Worm (Caenorhabditis elegans) whole organism, early embryonic: Measurements from ENCODE around the gene atg-13.
A peak's percentile ranks its signal among the peaks of the same experiment; 100 is the strongest.

ENCODE experiments used
- B0310.2 ChIP-seq: sonication (generic microtip); optimal IDR thresholded peaks from 2 replicates; lab custom pipeline; 2016; ENCODE audit warnings: mild to moderate bottlenecking, missing genetic modification characterization, missing compliant biosample characterization
- F13C5.2 ChIP-seq: sonication (generic microtip); optimal IDR thresholded peaks from 2 replicates; lab custom pipeline; 2017; ENCODE audit warnings: mild to moderate bottlenecking, missing genetic modification characterization, inconsistent platforms, missing compliant biosample characterization
- aly-1 ChIP-seq: sonication (generic microtip); optimal IDR thresholded peaks from 2 replicates; lab custom pipeline; 2016; ENCODE audit warnings: missing genetic modification characterization, missing compliant biosample characterization
- ama-1 ChIP-seq: fragments of 150-350 bp; optimal IDR thresholded peaks from 2 replicates; lab custom pipeline; 2014
- ceh-13 ChIP-seq: fragments of 200-800 bp; sonication (Bioruptor generic); optimal IDR thresholded peaks from 2 replicates; lab custom pipeline; 2018; ENCODE audit warnings: mild to moderate bottlenecking, missing genetic modification characterization, missing compliant biosample characterization
- ceh-36 ChIP-seq: sonication (generic microtip); optimal IDR thresholded peaks from 2 replicates; lab custom pipeline; 2016; ENCODE audit warnings: missing genetic modification characterization, inconsistent platforms, missing compliant biosample characterization
- ets-7 ChIP-seq: sonication (generic microtip); optimal IDR thresholded peaks from 2 replicates; lab custom pipeline; 2016; ENCODE audit warnings: missing genotype, missing genetic modification characterization, missing compliant biosample characterization
- flt-1 ChIP-seq: fragments of 200-800 bp; sonication (Bioruptor generic); IDR thresholded peaks from 2 replicates; pipeline ENCODE4 v1.3.6; 2022; ENCODE audit warnings: missing genetic modification characterization, missing compliant biosample characterization
- hmbx-1 ChIP-seq: sonication (generic microtip); optimal IDR thresholded peaks from 2 replicates; lab custom pipeline; 2016; ENCODE audit warnings: mild to moderate bottlenecking, missing genetic modification characterization, missing compliant biosample characterization
- hmg-4 ChIP-seq: fragments of 200-800 bp; sonication (Bioruptor generic); optimal IDR thresholded peaks from 2 replicates; lab custom pipeline; 2018; ENCODE audit warnings: mild to moderate bottlenecking, missing genetic modification characterization, missing compliant biosample characterization
- hnd-1 ChIP-seq: sonication (generic microtip); optimal IDR thresholded peaks from 2 replicates; lab custom pipeline; 2016; ENCODE audit warnings: missing genetic modification characterization, missing compliant biosample characterization
- pes-1 ChIP-seq: fragments of 200-800 bp; sonication (Bioruptor generic); IDR thresholded peaks from 2 replicates; pipeline ENCODE4 v1.3.6; 2022; ENCODE audit warnings: missing genetic modification reagents, missing genetic modification characterization, missing compliant biosample characterization
- scrt-1 ChIP-seq: fragments of 200-800 bp; sonication (Bioruptor generic); IDR thresholded peaks from 2 replicates; pipeline ENCODE4 v1.3.6; 2022; ENCODE audit warnings: missing genetic modification characterization, missing compliant biosample characterization
- sea-1 ChIP-seq: fragments of 200-800 bp; sonication (Bioruptor generic); conservative IDR thresholded peaks from 2 replicates; pipeline ENCODE4 v1.3.6; 2022; ENCODE audit warnings: missing genetic modification characterization, missing compliant biosample characterization
- tbx-11 ChIP-seq: fragments of 200-800 bp; sonication (Bioruptor generic); IDR thresholded peaks from 2 replicates; pipeline ENCODE4 v1.3.6; 2022; ENCODE audit warnings: missing genetic modification characterization, missing compliant biosample characterization
- tbx-37 ChIP-seq: fragments of 200-800 bp; sonication (Bioruptor generic); conservative IDR thresholded peaks from 2 replicates; pipeline ENCODE4 v1.3.6; 2022; ENCODE audit warnings: missing genetic modification reagents, missing genetic modification characterization, missing compliant biosample characterization
- tra-4 ChIP-seq: sonication (generic microtip); optimal IDR thresholded peaks from 2 replicates; lab custom pipeline; 2017; ENCODE audit warnings: missing genetic modification characterization, missing compliant biosample characterization

The atg-13 gene

DNA sequence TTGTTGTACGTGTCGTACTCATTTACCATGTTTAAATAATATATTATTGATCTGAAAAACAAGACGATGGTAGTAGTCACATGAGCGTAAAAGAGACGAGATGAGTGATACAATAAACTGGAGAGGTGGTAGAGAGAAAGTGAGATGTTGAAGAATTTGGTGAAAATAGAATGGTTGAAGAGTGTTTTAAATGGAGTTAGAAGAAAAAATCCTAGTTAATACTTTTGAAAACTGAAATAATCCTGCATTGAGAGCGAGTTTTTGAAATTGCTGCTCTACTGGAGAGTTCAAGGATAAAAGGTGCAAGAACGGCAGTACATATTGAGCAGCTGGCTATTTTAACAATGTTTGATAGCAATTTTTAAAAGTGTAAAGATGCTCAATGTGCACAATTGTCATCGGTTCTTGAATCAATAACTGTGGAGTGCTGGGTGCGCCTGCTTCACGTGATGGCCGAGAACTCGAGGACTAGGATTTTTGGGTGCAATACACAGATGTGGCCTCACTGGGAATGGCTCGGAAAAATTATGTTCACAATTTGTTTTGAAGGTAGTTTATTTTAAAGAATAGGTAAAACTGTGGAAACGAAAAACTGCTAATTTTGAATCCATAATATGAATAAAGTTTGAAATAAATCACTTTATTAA lies at the start of gene atg-13:
Gene atg-13 (minus strand): TSS at position 51 of the 647 bp plus-strand sequence.
- TF ChIP-seq tra-4 (tag; lab: Kevin White, UChicago): no peak
- no peak for TF ChIP-seq F13C5.2 (tag; lab: Kevin White, UChicago)
- TF ChIP-seq ama-1 (lab: Kevin White, UChicago): no peak
- no peak for TF ChIP-seq sea-1 (GFP tag; lab: Robert Waterston, UW)
- no peak for TF ChIP-seq pes-1

DNA sequence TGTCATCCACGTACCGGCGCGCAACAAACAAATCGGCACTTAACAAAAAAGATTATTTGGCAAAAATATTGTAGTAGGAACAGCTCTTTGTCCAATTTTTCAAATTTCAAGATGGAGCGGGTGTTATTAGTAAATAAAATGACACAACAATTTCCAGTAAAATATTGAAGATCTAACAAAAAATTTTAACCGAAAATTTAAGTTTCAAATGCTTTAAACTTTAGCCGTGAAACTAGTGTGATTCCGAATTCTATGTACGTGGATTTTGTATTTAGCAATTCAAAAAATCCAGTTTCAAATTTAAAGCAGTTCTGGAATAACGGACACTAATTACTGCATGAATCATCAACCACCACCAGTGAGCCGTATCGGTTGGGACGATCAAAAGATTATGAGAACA lies 44.8 kb upstream of the atg-13 start, which contains the start of gene snb-5:
Gene snb-5 (plus strand): TSS at position 301 of the 400 bp plus-strand sequence.
- TF ChIP-seq ets-7 (tag; lab: Kevin White, UChicago) (no peak), ceh-36 (tag; lab: Kevin White, UChicago) (no peak), aly-1 (tag; lab: Kevin White, UChicago) (no peak), hmbx-1 (tag; lab: Kevin White, UChicago) (no peak), B0310.2 (no peak), flt-1 (GFP tag; lab: Robert Waterston, UW) (no peak), scrt-1 (GFP tag; lab: Robert Waterston, UW) (no peak), tbx-11 (no peak)

DNA sequence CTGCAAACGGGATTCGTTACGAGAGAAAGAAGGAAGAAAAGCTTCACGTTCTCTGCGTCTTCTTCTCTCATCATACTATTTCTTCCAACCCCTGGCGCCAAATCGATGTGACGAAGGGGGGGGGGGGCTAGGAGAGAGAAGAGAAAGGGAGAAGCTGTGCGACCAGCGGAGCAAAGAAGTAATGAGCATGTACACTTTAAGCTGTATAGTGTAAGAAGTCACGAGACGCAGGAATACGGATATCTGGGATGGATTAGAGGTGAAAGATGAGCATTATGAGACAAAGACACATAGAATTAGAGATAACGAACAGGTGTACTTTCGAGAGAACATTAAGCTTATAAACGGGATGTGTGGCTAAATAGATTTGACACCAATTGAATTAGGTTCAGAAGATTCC lies 43.8 kb upstream of the atg-13 start:
- peak; percentile 0 for TF ChIP-seq ceh-36 (tag; lab: Kevin White, UChicago)
- no peak for TF ChIP-seq sea-1 (GFP tag; lab: Robert Waterston, UW)

DNA sequence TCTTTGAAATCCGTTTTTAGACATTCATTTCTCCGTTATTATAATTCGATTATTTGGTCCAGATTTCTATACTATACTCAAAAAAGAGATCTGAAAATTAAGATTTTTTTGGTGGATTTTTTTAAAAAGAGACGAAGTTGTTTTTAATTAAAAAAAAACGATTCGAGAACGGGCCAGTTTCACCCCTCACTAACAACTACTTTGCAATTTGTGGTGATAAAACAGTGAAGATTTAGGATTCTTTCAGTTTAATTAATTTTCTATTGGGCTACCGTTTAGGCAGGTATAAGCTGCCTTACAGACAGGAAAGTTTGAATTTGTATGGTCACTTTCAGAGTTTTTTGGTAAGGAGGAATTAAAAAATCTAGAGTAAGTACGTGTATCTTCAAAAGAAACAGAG lies 43.1 kb upstream of the atg-13 start, which contains the start of gene unc-36:
Gene unc-36 (minus strand): TSS at position 101 of the 400 bp plus-strand sequence.
- TF ChIP-seq hmbx-1 (tag; lab: Kevin White, UChicago) (no peak), tbx-11 (no peak), F13C5.2 (tag; lab: Kevin White, UChicago) (no peak), hnd-1 (no peak), scrt-1 (GFP tag; lab: Robert Waterston, UW) (no peak), aly-1 (tag; lab: Kevin White, UChicago) (no peak), ama-1 (lab: Kevin White, UChicago) (no peak), hmg-4 (GFP tag; lab: Kevin White, UChicago) (no peak), B0310.2 (no peak), sea-1 (GFP tag; lab: Robert Waterston, UW) (no peak), pes-1 (no peak), ceh-36 (tag; lab: Kevin White, UChicago) (no peak), ceh-13 (GFP tag; lab: Kevin White, UChicago) (no peak), ets-7 (tag; lab: Kevin White, UChicago) (no peak), flt-1 (GFP tag; lab: Robert Waterston, UW) (no peak), tbx-37 (no peak), tra-4 (tag; lab: Kevin White, UChicago) (no peak)

DNA sequence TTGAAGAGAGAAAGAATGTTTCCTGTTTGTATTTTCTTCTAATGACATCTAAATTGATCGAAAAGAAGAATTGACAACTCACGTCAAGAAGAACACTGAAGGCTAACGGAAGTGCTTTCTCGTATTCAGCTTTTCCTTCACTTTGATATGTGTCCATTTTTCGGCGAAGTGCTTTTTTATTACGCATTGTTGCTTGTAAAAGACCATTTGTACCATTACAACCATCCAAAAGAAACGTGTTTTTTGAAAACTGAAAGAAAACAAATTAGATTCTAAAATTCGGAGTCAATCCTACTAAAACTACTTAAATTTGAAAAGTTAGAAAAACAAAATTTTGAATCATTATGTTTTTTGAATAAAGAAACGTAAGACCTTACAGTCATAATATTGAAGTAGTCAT lies 41.1 kb upstream of the atg-13 start:
- TF ChIP-seq B0310.2: no peak
- TF ChIP-seq ceh-36 (tag; lab: Kevin White, UChicago): no peak
- TF ChIP-seq F13C5.2 (tag; lab: Kevin White, UChicago): no peak
- TF ChIP-seq flt-1 (GFP tag; lab: Robert Waterston, UW): no peak
- TF ChIP-seq aly-1 (tag; lab: Kevin White, UChicago): no peak
- TF ChIP-seq hmbx-1 (tag; lab: Kevin White, UChicago): no peak
- TF ChIP-seq sea-1 (GFP tag; lab: Robert Waterston, UW): no peak
- TF ChIP-seq tbx-11: no peak
- TF ChIP-seq ama-1 (lab: Kevin White, UChicago): no peak
- no peak for TF ChIP-seq ceh-13 (GFP tag; lab: Kevin White, UChicago)
- no peak for TF ChIP-seq hnd-1

DNA sequence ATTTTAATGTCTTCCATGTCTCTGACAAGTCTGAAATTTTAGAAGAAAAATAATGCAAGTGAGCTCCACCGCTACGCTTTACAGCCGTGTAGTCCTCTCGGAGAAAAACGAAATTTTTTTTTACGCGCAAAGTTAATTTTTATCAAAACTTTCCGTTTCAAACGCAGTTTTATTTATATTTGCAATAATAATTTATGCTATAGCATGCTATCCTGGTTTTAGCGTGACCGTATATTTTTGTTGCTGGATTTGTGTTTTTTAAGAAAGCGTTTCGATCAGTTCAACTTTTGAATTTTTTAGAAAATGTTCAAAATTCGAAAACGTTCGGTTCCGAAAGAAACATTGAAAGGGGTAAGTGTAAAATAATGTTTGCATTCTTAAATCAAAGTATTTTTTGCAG lies 33.7 kb upstream of the atg-13 start, which contains the start of gene C50C3.1:
Gene C50C3.1 (plus strand): TSS at position 301 of the 400 bp plus-strand sequence.
- TF ChIP-seq hmbx-1 (tag; lab: Kevin White, UChicago) (no peak), ama-1 (lab: Kevin White, UChicago) (no peak), pes-1 (no peak), tbx-11 (no peak), tbx-37 (no peak), scrt-1 (GFP tag; lab: Robert Waterston, UW) (no peak), ceh-36 (tag; lab: Kevin White, UChicago) (no peak), ets-7 (tag; lab: Kevin White, UChicago) (no peak), F13C5.2 (tag; lab: Kevin White, UChicago) (no peak), tra-4 (tag; lab: Kevin White, UChicago) (no peak), sea-1 (GFP tag; lab: Robert Waterston, UW) (no peak), aly-1 (tag; lab: Kevin White, UChicago) (no peak), B0310.2 (no peak), hmg-4 (GFP tag; lab: Kevin White, UChicago) (no peak)

DNA sequence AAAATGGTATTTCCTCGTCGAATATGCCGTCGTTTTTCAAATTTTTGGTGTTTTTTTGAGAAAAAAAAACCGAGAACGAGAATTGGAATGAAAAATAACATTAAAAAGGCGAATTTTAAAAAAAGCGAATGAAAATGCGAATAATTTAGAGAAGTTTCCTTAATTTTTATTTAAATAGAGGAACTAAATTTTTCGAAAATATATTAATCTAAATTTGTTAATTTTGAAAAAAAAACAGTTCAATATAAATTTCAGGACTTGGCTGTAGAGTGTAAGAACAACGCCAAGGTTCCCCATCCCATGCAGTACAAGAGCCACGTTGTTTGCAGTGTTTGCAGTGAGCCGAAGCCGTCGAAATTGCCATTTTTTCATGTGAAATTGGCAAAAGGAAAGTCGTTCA lies 32.5 kb upstream of the atg-13 start, which contains the start of gene C50C3.19:
Gene C50C3.19 (plus strand): TSS at position 301 of the 400 bp plus-strand sequence.
- TF ChIP-seq ceh-36 (tag; lab: Kevin White, UChicago) (no peak), scrt-1 (GFP tag; lab: Robert Waterston, UW) (no peak), tbx-37 (no peak), hmg-4 (GFP tag; lab: Kevin White, UChicago) (no peak), hnd-1 (no peak), flt-1 (GFP tag; lab: Robert Waterston, UW) (no peak), hmbx-1 (tag; lab: Kevin White, UChicago) (no peak), ama-1 (lab: Kevin White, UChicago) (no peak), sea-1 (GFP tag; lab: Robert Waterston, UW) (no peak), tbx-11 (no peak), aly-1 (tag; lab: Kevin White, UChicago) (no peak), pes-1 (no peak), B0310.2 (no peak), ceh-13 (GFP tag; lab: Kevin White, UChicago) (no peak), F13C5.2 (tag; lab: Kevin White, UChicago) (no peak), ets-7 (tag; lab: Kevin White, UChicago) (no peak), tra-4 (tag; lab: Kevin White, UChicago) (no peak)
